Worm (Caenorhabditis elegans): ENCODE results near the gene ZK666.1.

ZK666.1 gene

DNA sequence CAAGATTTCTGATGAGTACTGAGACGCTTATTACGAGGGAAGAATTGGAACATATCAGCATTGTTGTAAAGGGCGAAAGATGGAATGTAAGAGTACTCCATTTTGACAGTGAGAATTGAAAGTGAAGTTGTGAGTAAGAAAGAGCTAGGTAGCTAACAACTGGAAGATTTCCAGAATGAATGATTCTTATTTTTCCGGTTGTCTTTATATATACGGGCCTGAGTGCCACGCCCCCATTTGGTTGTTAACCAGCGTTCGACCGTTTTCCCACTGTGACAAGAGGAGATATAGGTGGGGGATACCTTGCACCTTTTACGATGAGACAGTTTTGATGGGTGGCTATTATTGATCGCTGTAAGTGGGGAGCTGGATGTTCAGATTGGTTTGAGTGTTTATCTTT lies at the start of gene ZK666.1:
ZK666.1 (minus strand) TSS at position 101 of the 400 bp plus-strand sequence.
- TF ChIP-seq elt-4 (tag; optimal IDR thresholded peaks at IDR 0.05) (no peak), C08G9.2 (tag; optimal IDR thresholded peaks at IDR 0.05) (no peak), fkh-6 (tag; optimal IDR thresholded peaks at IDR 0.05) (no peak), pha-2 (tag; optimal IDR thresholded peaks at IDR 0.05) (no peak), sox-4 (tag; optimal IDR thresholded peaks at IDR 0.05) (no peak), eyg-1 (tag; optimal IDR thresholded peaks at IDR 0.05) (no peak), gmeb-2 (tag; optimal IDR thresholded peaks at IDR 0.05) (no peak), npax-4 (tag; optimal IDR thresholded peaks at IDR 0.05) (no peak), zip-5 (tag; optimal IDR thresholded peaks at IDR 0.05) (no peak), hlh-8 (tag; optimal IDR thresholded peaks at IDR 0.05) (no peak), tbx-2 (tag; optimal IDR thresholded peaks at IDR 0.05) (no peak), ceh-48 (tag; optimal IDR thresholded peaks at IDR 0.05) (no peak), nhr-232 (tag; optimal IDR thresholded peaks at IDR 0.05) (no peak)

DNA sequence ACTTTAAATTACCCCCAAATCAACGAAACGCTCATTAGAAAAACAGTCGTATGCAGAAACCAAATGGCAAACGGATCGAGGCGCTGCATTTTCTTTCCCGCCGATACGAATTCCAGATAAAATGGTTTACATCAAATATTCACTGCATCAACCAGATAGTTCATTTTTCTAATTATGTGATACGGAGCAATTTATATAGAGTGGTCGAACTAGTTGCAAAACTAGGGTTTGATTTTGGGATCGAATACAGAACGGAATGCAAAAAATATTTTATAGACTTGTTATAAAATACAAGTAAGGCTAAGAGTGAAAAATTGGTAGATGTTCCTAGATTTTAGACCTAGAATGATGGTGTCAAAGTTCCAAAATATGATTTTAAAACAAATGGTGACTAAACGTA lies 48.7 kb upstream of the ZK666.1 start:
- TF ChIP-seq npax-4 (tag; optimal IDR thresholded peaks at IDR 0.05) (no peak), ceh-45 (GFP tag; IDR thresholded peaks at IDR 0.05) (no peak), pha-4 (tag; optimal IDR thresholded peaks at IDR 0.05) (no peak), ceh-22 (tag; optimal IDR thresholded peaks at IDR 0.05) (no peak), hlh-6 (tag; optimal IDR thresholded peaks at IDR 0.05) (no peak), ceh-18 (tag; optimal IDR thresholded peaks at IDR 0.05) (no peak), ceh-2 (tag; optimal IDR thresholded peaks at IDR 0.05) (no peak), Y22D7AL.16 (tag; optimal IDR thresholded peaks at IDR 0.05) (no peak), rnt-1 (tag; optimal IDR thresholded peaks at IDR 0.05) (no peak), nfya-1 (tag; optimal IDR thresholded peaks at IDR 0.05) (no peak), tbx-7 (tag; optimal IDR thresholded peaks at IDR 0.05) (no peak), odd-2 (tag; optimal IDR thresholded peaks at IDR 0.05) (no peak), unc-3 (GFP tag; conservative IDR thresholded peaks at IDR 0.05) (no peak), unc-3 (tag; optimal IDR thresholded peaks at IDR 0.05) (no peak), T23F11.4 (GFP tag; optimal IDR thresholded peaks at IDR 0.05) (no peak), sdc-2 (tag; optimal IDR thresholded peaks at IDR 0.05) (no peak), sox-4 (tag; optimal IDR thresholded peaks at IDR 0.05) (no peak), pha-2 (tag; optimal IDR thresholded peaks at IDR 0.05) (no peak), C08G9.2 (tag; optimal IDR thresholded peaks at IDR 0.05) (no peak), ceh-14 (tag; optimal IDR thresholded peaks at IDR 0.05) (no peak), fkh-6 (tag; optimal IDR thresholded peaks at IDR 0.05) (no peak)

DNA sequence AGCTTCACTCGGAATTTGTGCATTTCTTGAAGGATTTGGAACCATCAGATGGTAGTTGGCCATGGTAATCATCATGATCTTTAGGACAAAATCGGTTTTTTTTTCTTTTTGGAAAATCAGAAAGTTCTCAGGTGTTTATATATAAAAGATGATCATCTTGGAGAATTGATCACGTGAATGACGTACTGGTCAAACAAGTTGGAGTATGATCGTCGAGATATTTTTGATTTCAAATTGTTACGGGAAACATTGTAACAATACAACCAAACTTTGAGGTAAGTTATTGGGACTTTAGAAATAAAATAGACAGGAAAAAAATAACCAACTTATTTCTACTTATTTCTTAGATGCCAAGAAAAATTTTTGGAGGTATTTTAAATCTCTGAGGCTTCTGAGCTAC lies 47.9 kb upstream of the ZK666.1 start, which contains the start of gene F59B10.4:
F59B10.4 (minus strand) TSS at position 101 of the 400 bp plus-strand sequence.
- TF ChIP-seq dve-1 (tag; optimal IDR thresholded peaks at IDR 0.05) = no peak
- no peak for TF ChIP-seq fkh-10 (GFP tag; optimal IDR thresholded peaks at IDR 0.05)
- no peak for TF ChIP-seq eyg-1 (tag; optimal IDR thresholded peaks at IDR 0.05)
- TF ChIP-seq che-1 (tag; optimal IDR thresholded peaks at IDR 0.05) = no peak
- no peak for TF ChIP-seq C08G9.2 (tag; optimal IDR thresholded peaks at IDR 0.05)
- TF ChIP-seq pha-2 (tag; optimal IDR thresholded peaks at IDR 0.05) = no peak
- TF ChIP-seq ceh-22 (tag; optimal IDR thresholded peaks at IDR 0.05) = no peak

DNA sequence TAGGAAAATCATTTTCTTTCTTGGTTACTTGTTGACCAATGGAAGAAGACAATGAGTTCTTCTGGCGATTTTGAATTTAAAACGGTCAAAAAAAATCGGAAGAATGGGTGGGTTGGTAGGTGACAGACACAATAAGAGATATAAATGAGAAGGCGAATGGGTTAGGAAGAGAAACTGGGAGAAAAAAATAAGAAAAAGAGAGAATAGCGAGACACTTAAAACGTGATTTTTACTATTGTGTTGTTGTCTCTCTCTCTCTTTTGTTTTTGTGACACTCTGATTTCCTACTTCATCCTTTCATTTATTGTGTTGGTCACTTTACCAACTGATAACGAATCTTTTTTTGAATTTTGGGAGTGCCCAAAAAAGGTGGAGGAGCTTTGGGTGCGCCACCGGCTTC lies 45.2 kb upstream of the ZK666.1 start:
- no peak for TF ChIP-seq gmeb-2 (tag; optimal IDR thresholded peaks at IDR 0.05)
- TF ChIP-seq ceh-31 (tag; optimal IDR thresholded peaks at IDR 0.05) = no peak
- no peak for TF ChIP-seq K09A11.1 (tag; optimal IDR thresholded peaks at IDR 0.05; ENCODE audit: insufficient read depth)
- TF ChIP-seq fkh-10 (GFP tag; optimal IDR thresholded peaks at IDR 0.05) = no peak
- TF ChIP-seq pha-2 (tag; optimal IDR thresholded peaks at IDR 0.05) = no peak
- TF ChIP-seq Y22D7AL.16 (tag; optimal IDR thresholded peaks at IDR 0.05) = no peak
- TF ChIP-seq ets-4 (tag; optimal IDR thresholded peaks at IDR 0.05) = no peak
- no peak for TF ChIP-seq ama-1 (optimal IDR thresholded peaks at IDR 0.05)
- no peak for TF ChIP-seq nfya-1 (tag; optimal IDR thresholded peaks at IDR 0.05)
- TF ChIP-seq ceh-34 (tag; optimal IDR thresholded peaks at IDR 0.05) = no peak
- no peak for TF ChIP-seq hlh-8 (tag; optimal IDR thresholded peaks at IDR 0.05)
- TF ChIP-seq pat-9 (tag; optimal IDR thresholded peaks at IDR 0.05) = no peak
- TF ChIP-seq dve-1 (tag; optimal IDR thresholded peaks at IDR 0.05) = no peak
- no peak for TF ChIP-seq F13H6.1 (tag; optimal IDR thresholded peaks at IDR 0.05)
- TF ChIP-seq sox-4 (tag; optimal IDR thresholded peaks at IDR 0.05) = no peak
- TF ChIP-seq lim-6 (tag; optimal IDR thresholded peaks at IDR 0.05) = no peak
- TF ChIP-seq ahr-1 (tag; optimal IDR thresholded peaks at IDR 0.05) = no peak
- TF ChIP-seq C38D4.7 (GFP tag; optimal IDR thresholded peaks at IDR 0.05) = no peak

Data from whole organism, late embryonic.